Fruit fly (Drosophila melanogaster) whole organism, prepupa: ENCODE data around the gene CG6769.

Source experiments
- CG11294 ChIP-seq: fragments of 200-800 bp; sonication (Bioruptor generic); IDR thresholded peaks from 2 replicates; pipeline ENCODE4 v1.3.6; 2022; ENCODE audit warnings: missing biosample characterization, missing genetic modification characterization
- CG11762 ChIP-seq: fragments of 200-800 bp; sonication (Bioruptor generic); optimal IDR thresholded peaks from 3 replicates; lab custom pipeline; 2016; ENCODE audit warnings: missing biosample characterization, missing genetic modification characterization; ENCODE audit not compliant: insufficient read depth
- CG15336 ChIP-seq: fragments of 200-800 bp; sonication (Bioruptor generic); IDR thresholded peaks from 2 replicates; pipeline ENCODE4 v1.3.6; 2022; ENCODE audit warnings: missing biosample characterization, missing genetic modification characterization
- CG1621 ChIP-seq: fragments of 200-800 bp; sonication (Bioruptor generic); optimal IDR thresholded peaks from 3 replicates; lab custom pipeline; 2018; ENCODE audit warnings: missing biosample characterization, mild to moderate bottlenecking, missing genetic modification characterization
- CG3032 ChIP-seq: fragments of 200-800 bp; optimal IDR thresholded peaks from 2 replicates; lab custom pipeline; 2019; ENCODE audit warnings: missing biosample characterization, mild to moderate bottlenecking, missing genetic modification characterization, moderate library complexity
- CG31627 ChIP-seq: fragments of 200-800 bp; sonication (Bioruptor generic); optimal IDR thresholded peaks from 3 replicates; lab custom pipeline; 2016; ENCODE audit warnings: missing biosample characterization, missing genetic modification characterization
- CG3919 ChIP-seq: fragments of 200-800 bp; sonication (Bioruptor generic); optimal IDR thresholded peaks from 3 replicates; lab custom pipeline; 2016; ENCODE audit warnings: missing biosample characterization, missing genetic modification characterization
- CG4318 ChIP-seq: fragments of 200-800 bp; sonication (Bioruptor generic); optimal IDR thresholded peaks from 3 replicates; lab custom pipeline; 2017; ENCODE audit warnings: missing biosample characterization, mild to moderate bottlenecking, missing genetic modification characterization
- CG6163 ChIP-seq: fragments of 200-800 bp; sonication (Bioruptor generic); IDR thresholded peaks from 3 replicates; pipeline ENCODE4 v1.3.6; 2022; ENCODE audit warnings: missing biosample characterization, missing genetic modification characterization
- CG6808 ChIP-seq: fragments of 200-800 bp; sonication (Bioruptor generic); optimal IDR thresholded peaks from 3 replicates; lab custom pipeline; 2017; ENCODE audit warnings: missing biosample characterization, missing genetic modification characterization, mild to moderate bottlenecking, moderate library complexity, missing genetic modification reagents
- CG6854 ChIP-seq: fragments of 200-800 bp; sonication (Bioruptor generic); optimal IDR thresholded peaks from 2 replicates; lab custom pipeline; 2017; ENCODE audit warnings: missing biosample characterization, mild to moderate bottlenecking, missing genetic modification characterization
- CG8119 ChIP-seq: fragments of 200-800 bp; sonication (Bioruptor generic); IDR thresholded peaks from 3 replicates; pipeline ENCODE4 v1.3.6; 2022; ENCODE audit warnings: missing biosample characterization, missing genetic modification characterization
- CG8632 ChIP-seq: fragments of 200-800 bp; sonication (Bioruptor generic); optimal IDR thresholded peaks from 3 replicates; lab custom pipeline; 2016; ENCODE audit warnings: missing biosample characterization, missing genetic modification characterization
- CG9139 ChIP-seq: fragments of 200-800 bp; sonication (Bioruptor generic); optimal IDR thresholded peaks from 3 replicates; lab custom pipeline; 2017; ENCODE audit warnings: missing biosample characterization, mild to moderate bottlenecking, missing genetic modification characterization
- Eip75B ChIP-seq: fragments of 200-800 bp; sonication (Bioruptor generic); optimal IDR thresholded peaks from 3 replicates; lab custom pipeline; 2016; ENCODE audit warnings: missing biosample characterization, missing genetic modification characterization
- Eip78C ChIP-seq: fragments of 200-800 bp; sonication (Bioruptor generic); peaks from one replicate; lab custom pipeline; 2016; ENCODE audit warnings: missing biosample characterization, missing genetic modification characterization
- Eip93F ChIP-seq: fragments of 200-800 bp; sonication (Bioruptor generic); optimal IDR thresholded peaks from 2 replicates; lab custom pipeline; 2016; ENCODE audit warnings: missing biosample characterization, mild to moderate bottlenecking, missing genetic modification characterization
- Ets21C ChIP-seq: fragments of 200-800 bp; sonication (Bioruptor generic); optimal IDR thresholded peaks from 3 replicates; lab custom pipeline; 2016; ENCODE audit warnings: missing biosample characterization, missing genetic modification characterization
- Ets96B ChIP-seq: fragments of 200-800 bp; optimal IDR thresholded peaks from 2 replicates; lab custom pipeline; 2019; ENCODE audit warnings: missing biosample characterization, mild to moderate bottlenecking, missing genetic modification characterization, moderate library complexity
- Hr38 ChIP-seq: sonication (Bioruptor generic); optimal IDR thresholded peaks from 2 replicates; lab custom pipeline; 2016; ENCODE audit warnings: missing biosample characterization, missing genetic modification characterization
- Hr4 ChIP-seq: fragments of 200-800 bp; sonication (Bioruptor generic); optimal IDR thresholded peaks from 3 replicates; lab custom pipeline; 2016; ENCODE audit warnings: missing biosample characterization, missing genetic modification characterization
- Lpt ChIP-seq: fragments of 200-800 bp; sonication (Bioruptor generic); optimal IDR thresholded peaks from 3 replicates; lab custom pipeline; 2016; ENCODE audit warnings: missing biosample characterization, missing genetic modification characterization
- Met ChIP-seq: fragments of 200-800 bp; sonication (Bioruptor generic); optimal IDR thresholded peaks from 3 replicates; lab custom pipeline; 2016; ENCODE audit warnings: missing biosample characterization, missing genetic modification characterization
- Smox ChIP-seq: fragments of 200-800 bp; sonication (Bioruptor generic); optimal IDR thresholded peaks from 3 replicates; lab custom pipeline; 2016; ENCODE audit warnings: missing biosample characterization, missing genetic modification characterization
- Sox15 ChIP-seq: fragments of 200-800 bp; sonication (Bioruptor generic); optimal IDR thresholded peaks from 3 replicates; lab custom pipeline; 2016; ENCODE audit warnings: missing biosample characterization, missing genetic modification characterization
- achi ChIP-seq: fragments of 200-800 bp; sonication (Bioruptor generic); optimal IDR thresholded peaks from 3 replicates; lab custom pipeline; 2016; ENCODE audit warnings: missing biosample characterization, missing genetic modification characterization
- acj6 ChIP-seq: fragments of 200-800 bp; sonication (Bioruptor generic); optimal IDR thresholded peaks from 3 replicates; lab custom pipeline; 2016; ENCODE audit warnings: missing biosample characterization, missing genetic modification characterization
- cyc ChIP-seq: fragments of 200-800 bp; sonication (Bioruptor generic); optimal IDR thresholded peaks from 3 replicates; lab custom pipeline; 2016; ENCODE audit warnings: missing biosample characterization, missing genetic modification characterization
- dac ChIP-seq: fragments of 200-800 bp; sonication (Bioruptor generic); optimal IDR thresholded peaks from 2 replicates; lab custom pipeline; 2017; ENCODE audit warnings: missing biosample characterization, mild to moderate bottlenecking, missing genetic modification characterization
- dsx ChIP-seq: fragments of 200-800 bp; optimal IDR thresholded peaks from 3 replicates; lab custom pipeline; 2019; ENCODE audit warnings: missing biosample characterization, mild to moderate bottlenecking, missing genetic modification characterization, moderate library complexity; ENCODE audit not compliant: poor library complexity, severe bottlenecking
- eg ChIP-seq: fragments of 200-800 bp; sonication (Bioruptor generic); IDR thresholded peaks from 3 replicates; pipeline ENCODE4 v1.3.6; 2022; ENCODE audit warnings: missing biosample characterization, missing genetic modification characterization
- esn ChIP-seq: fragments of 200-800 bp; sonication (Bioruptor generic); optimal IDR thresholded peaks from 2 replicates; lab custom pipeline; 2016; ENCODE audit warnings: missing biosample characterization, mild to moderate bottlenecking, missing genetic modification characterization, moderate library complexity
- fkh ChIP-seq: fragments of 200-800 bp; sonication (Bioruptor generic); optimal IDR thresholded peaks from 3 replicates; lab custom pipeline; 2017; ENCODE audit warnings: missing biosample characterization, mild to moderate bottlenecking, missing genetic modification characterization, moderate library complexity
- lz ChIP-seq: fragments of 200-800 bp; sonication (Bioruptor generic); optimal IDR thresholded peaks from 3 replicates; lab custom pipeline; 2016; ENCODE audit warnings: missing biosample characterization, missing genetic modification characterization
- pdm3 ChIP-seq: fragments of 200-800 bp; sonication (Bioruptor generic); optimal IDR thresholded peaks from 3 replicates; lab custom pipeline; 2016; ENCODE audit warnings: missing biosample characterization, missing genetic modification characterization
- salr ChIP-seq, 2 experiments: fragments of 200-800 bp; sonication (Bioruptor generic); optimal IDR thresholded peaks; 3 replicates each; lab custom pipeline; 2016 to 2018; ENCODE audit warnings: missing biosample characterization in 2 of 2, missing genetic modification characterization in 2 of 2, mild to moderate bottlenecking in 1 of 2
- spab ChIP-seq: fragments of 200-800 bp; sonication (Bioruptor generic); optimal IDR thresholded peaks from 2 replicates; lab custom pipeline; 2017; ENCODE audit warnings: missing biosample characterization, mild to moderate bottlenecking, missing genetic modification characterization, missing genetic modification reagents
- ss ChIP-seq, 2 experiments: fragments of 200-800 bp; sonication (Bioruptor generic); optimal IDR thresholded peaks; 2 replicates in 1 of 2; 3 replicates in 1 of 2; lab custom pipeline; 2017 to 2018; ENCODE audit warnings: mild to moderate bottlenecking in 2 of 2, missing biosample characterization in 2 of 2, missing genetic modification characterization in 2 of 2, moderate library complexity in 1 of 2
- svp ChIP-seq: fragments of 200-800 bp; sonication (Bioruptor generic); peaks from one replicate; lab custom pipeline; 2016; ENCODE audit warnings: missing biosample characterization, missing genetic modification characterization
- topi ChIP-seq: fragments of 200-800 bp; sonication (Bioruptor generic); optimal IDR thresholded peaks from 3 replicates; lab custom pipeline; 2016; ENCODE audit warnings: missing biosample characterization, missing genetic modification characterization
- vri ChIP-seq: fragments of 200-800 bp; sonication (Bioruptor generic); optimal IDR thresholded peaks from 3 replicates; lab custom pipeline; 2016; ENCODE audit warnings: missing biosample characterization, mild to moderate bottlenecking, missing genetic modification characterization

CG6769 gene

dm6 chrX:17870614-17871394 is 10.0 kb downstream of the CG6769 start:
- TF ChIP-seq CG8119 (0 out of 3 replicates have a peak, but pooled peaks have one; percentile 34), CG15336 (GFP tag; lab: Robert Waterston, UW) (peak; percentile 37; the same call in 1 of the 2 replicates), eg (GFP tag; lab: Robert Waterston, UW) (0 out of 3 replicates have a peak, but pooled peaks have one; percentile 23), Eip75B (GFP tag; lab: Kevin White, UChicago) (peak; percentile 12), Lpt (GFP tag; lab: Kevin White, UChicago) (peak; percentile 24), CG6163 (GFP tag; lab: Robert Waterston, UW) (peak; percentile 43; the same call in 2 of the 3 replicates), Eip78C (GFP tag; lab: Kevin White, UChicago) (peak; percentile 54), Hr4 (GFP tag; lab: Kevin White, UChicago) (peak; percentile 4), svp (GFP tag; lab: Kevin White, UChicago) (peak; percentile 47), CG4318 (no peak), CG11294 (GFP tag; lab: Robert Waterston, UW) (no peak), dsx (no peak), CG6854 (GFP tag; lab: Kevin White, UChicago) (peak; percentile 6)

dm6 chrX:17872310-17872709 is 11.5 kb downstream of the CG6769 start:
- TF ChIP-seq Smox (no peak), cyc (GFP tag; lab: Kevin White, UChicago) (no peak), CG6854 (GFP tag; lab: Kevin White, UChicago) (no peak), Hr4 (GFP tag; lab: Kevin White, UChicago) (no peak), topi (GFP tag; lab: Kevin White, UChicago) (no peak), CG3032 (tag; lab: Kevin White, UChicago) (no peak), dac (GFP tag; lab: Kevin White, UChicago) (no peak), salr (GFP tag; optimal IDR thresholded peaks at IDR 0.05; lab: Kevin White, UChicago) (no peak), achi (GFP tag; lab: Kevin White, UChicago) (no peak), CG11762 (no peak), Hr38 (no peak), Eip78C (GFP tag; lab: Kevin White, UChicago) (peak; percentile 37), CG6808 (GFP tag; lab: Kevin White, UChicago) (peak; percentile 30), CG11294 (GFP tag; lab: Robert Waterston, UW) (no peak), fkh (GFP tag; lab: Kevin White, UChicago) (peak; percentile 37)
- TF ChIP-seq, all 60 proteins: peak for 3

dm6 chrX:17873329-17873728 is 12.5 kb downstream of the CG6769 start:
- no peak for TF ChIP-seq Met
- TF ChIP-seq Hr38: no peak
- TF ChIP-seq Ets96B: no peak
- peak; percentile 6 for TF ChIP-seq topi (GFP tag; lab: Kevin White, UChicago)
- TF ChIP-seq Ets21C: peak; percentile 18
- TF ChIP-seq CG3032 (tag; lab: Kevin White, UChicago): no peak
- TF ChIP-seq CG8632 (GFP tag; lab: Kevin White, UChicago): no peak
- no peak for TF ChIP-seq CG6163 (GFP tag; lab: Robert Waterston, UW)
- no peak for TF ChIP-seq acj6
- no peak for TF ChIP-seq CG9139 (GFP tag; lab: Kevin White, UChicago)
- TF ChIP-seq svp (GFP tag; lab: Kevin White, UChicago): peak; percentile 71
- TF ChIP-seq Eip93F (GFP tag; lab: Kevin White, UChicago): peak; percentile 16
- TF ChIP-seq CG3919: no peak
- no peak for TF ChIP-seq achi (GFP tag; lab: Kevin White, UChicago)

- peak; percentile 41 for TF ChIP-seq Ets21C
- TF ChIP-seq CG6854 (GFP tag; lab: Kevin White, UChicago): no peak
- TF ChIP-seq vri (GFP tag; lab: Kevin White, UChicago): no peak
- TF ChIP-seq CG1621 (tag; lab: Kevin White, UChicago): peak; percentile 9
- TF ChIP-seq CG31627 (GFP tag; lab: Kevin White, UChicago): peak; percentile 64
- TF ChIP-seq eg (GFP tag; lab: Robert Waterston, UW): peak; percentile 55; the same call in 1 of the 3 replicates
- peak; percentile 51 for TF ChIP-seq lz (GFP tag; lab: Kevin White, UChicago)
- TF ChIP-seq Lpt (GFP tag; lab: Kevin White, UChicago): peak; percentile 27
- TF ChIP-seq CG11294 (GFP tag; lab: Robert Waterston, UW): no peak
- peak; percentile 46 for TF ChIP-seq pdm3 (GFP tag; lab: Kevin White, UChicago)
- TF ChIP-seq Met: peak; percentile 67
- TF ChIP-seq salr (GFP tag; optimal IDR thresholded peaks at IDR 0.05; lab: Kevin White, UChicago): no peak
- TF ChIP-seq Eip93F (GFP tag; lab: Kevin White, UChicago): peak; percentile 25
- peak; percentile 43 to 63 for TF ChIP-seq ss (GFP tag; optimal IDR thresholded peaks at IDR 0.05; lab: Kevin White, UChicago)
- TF ChIP-seq Eip75B (GFP tag; lab: Kevin White, UChicago): peak; percentile 53
- TF ChIP-seq esn (GFP tag; lab: Kevin White, UChicago): peak; percentile 59
- TF ChIP-seq CG4318: no peak
- peak; percentile 30 for TF ChIP-seq Sox15
- no peak for TF ChIP-seq spab (GFP tag; lab: Kevin White, UChicago)
- peak; percentile 13 for TF ChIP-seq Ets96B
- TF ChIP-seq achi (GFP tag; lab: Kevin White, UChicago): peak; percentile 44
- TF ChIP-seq topi (GFP tag; lab: Kevin White, UChicago): peak; percentile 74
- peak; percentile 56 for TF ChIP-seq cyc (GFP tag; lab: Kevin White, UChicago)
These were observed 14.3 kb downstream of the CG6769 start for dm6 chrX:17875014-17875589.
